Worm (Caenorhabditis elegans) whole organism, early embryonic: ENCODE data around the gene cest-8.

Source experiments
- ama-1 ChIP-seq: fragments of 150-350 bp; optimal IDR thresholded peaks from 2 replicates; lab custom pipeline; 2014
- pes-1 ChIP-seq: fragments of 200-800 bp; sonication (Bioruptor generic); IDR thresholded peaks from 2 replicates; pipeline ENCODE4 v1.3.6; 2022; ENCODE audit warnings: missing genetic modification reagents, missing genetic modification characterization, missing compliant biosample characterization
- sea-1 ChIP-seq: fragments of 200-800 bp; sonication (Bioruptor generic); conservative IDR thresholded peaks from 2 replicates; pipeline ENCODE4 v1.3.6; 2022; ENCODE audit warnings: missing genetic modification characterization, missing compliant biosample characterization

- TF ChIP-seq pes-1 (GFP tag; lab: Robert Waterston, UW) (no peak), ama-1 (lab: Kevin White, UChicago) (no peak), sea-1 (no peak)
Observed at ce11 chrX:12221817-12222216, 2.4 kb downstream of the cest-8 start, which contains the start of gene cest-9.2.
